Worm (Caenorhabditis elegans): ENCODE data around the gene F46G10.4.

DNA sequence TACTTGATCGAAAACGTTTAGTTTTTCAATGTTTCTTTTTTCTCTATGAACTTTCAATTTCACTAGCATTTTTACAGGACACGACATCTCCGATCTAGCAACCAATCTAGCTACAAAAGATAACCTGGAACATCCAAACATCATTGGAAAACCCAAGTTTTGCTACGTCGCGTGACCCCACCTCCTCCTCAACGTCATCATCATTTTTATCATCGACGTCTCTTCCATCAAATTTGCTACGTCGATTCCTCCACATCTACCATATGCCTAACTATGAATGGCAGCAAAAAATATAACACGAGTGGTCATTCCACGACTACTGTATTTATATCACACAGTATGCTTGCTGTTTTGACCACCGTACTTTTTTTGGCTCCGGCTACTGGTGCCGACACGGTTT lies 11.0 kb upstream of the F46G10.4 start, which contains the start of gene F46G10.2:
- no peak for TF ChIP-seq hmbx-1 (tag; optimal IDR thresholded peaks at IDR 0.05)
- TF ChIP-seq F13C5.2 (tag; optimal IDR thresholded peaks at IDR 0.05), result no peak
- no peak for TF ChIP-seq aly-1 (tag; optimal IDR thresholded peaks at IDR 0.05)
- no peak for TF ChIP-seq tbx-11 (GFP tag; IDR thresholded peaks at IDR 0.05)
- TF ChIP-seq hnd-1 (tag; optimal IDR thresholded peaks at IDR 0.05), result no peak
- TF ChIP-seq ama-1 (optimal IDR thresholded peaks at IDR 0.05), result no peak
- no peak for TF ChIP-seq pes-1 (GFP tag; IDR thresholded peaks at IDR 0.05)
- TF ChIP-seq flt-1 (GFP tag; IDR thresholded peaks at IDR 0.05), result no peak

All from whole organism, early embryonic.